Fruit fly (Drosophila melanogaster) whole organism, embryonic: ENCODE measurements around the gene DppIII.

ENCODE experiments used
- Adf1 ChIP-seq: fragments of 200-800 bp; sonication (Bioruptor generic); IDR thresholded peaks from 2 replicates; pipeline ENCODE4 v1.3.6; 2022; ENCODE audit warnings: missing biosample characterization, missing genetic modification characterization
- Bdp1 ChIP-seq: fragments of 200-800 bp; sonication (Bioruptor generic); optimal IDR thresholded peaks from 3 replicates; lab custom pipeline; 2016; ENCODE audit warnings: missing biosample characterization, missing genetic modification characterization
- CG10147 ChIP-seq: fragments of 200-800 bp; sonication (Bioruptor generic); optimal IDR thresholded peaks from 2 replicates; lab custom pipeline; 2019; ENCODE audit warnings: missing biosample characterization, mild to moderate bottlenecking, missing genetic modification characterization, moderate library complexity
- CG10565 ChIP-seq: fragments of 200-800 bp; sonication (Bioruptor generic); optimal IDR thresholded peaks from 3 replicates; lab custom pipeline; 2016; ENCODE audit warnings: missing biosample characterization, mild to moderate bottlenecking, missing genetic modification characterization
- CG13287 ChIP-seq: fragments of 200-800 bp; sonication (Bioruptor generic); IDR thresholded peaks from 2 replicates; pipeline ENCODE4 v1.3.6; 2022; ENCODE audit warnings: missing biosample characterization, missing genetic modification characterization; ENCODE audit not compliant: partially characterized antibody
- CG14441 ChIP-seq: fragments of 200-800 bp; sonication (Bioruptor generic); IDR thresholded peaks from 2 replicates; pipeline ENCODE4 v1.3.6; 2022; ENCODE audit warnings: missing biosample characterization, missing genetic modification characterization
- CG15073 ChIP-seq: fragments of 200-800 bp; sonication (Bioruptor generic); optimal IDR thresholded peaks from 2 replicates; lab custom pipeline; 2016; ENCODE audit warnings: missing biosample characterization, missing genetic modification characterization
- CG15479 ChIP-seq: fragments of 200-800 bp; sonication (Bioruptor generic); optimal IDR thresholded peaks from 3 replicates; lab custom pipeline; 2019; ENCODE audit warnings: missing biosample characterization, mild to moderate bottlenecking, missing genetic modification characterization, moderate library complexity
- CG2678 ChIP-seq: fragments of 200-800 bp; sonication (Bioruptor generic); optimal IDR thresholded peaks from 3 replicates; lab custom pipeline; 2019; ENCODE audit warnings: missing biosample characterization, mild to moderate bottlenecking, missing genetic modification characterization, moderate library complexity
- CG2712 ChIP-seq: fragments of 200-800 bp; optimal IDR thresholded peaks from 3 replicates; lab custom pipeline; 2019; ENCODE audit warnings: missing biosample characterization, mild to moderate bottlenecking, missing genetic modification characterization, moderate library complexity
- CG32532 ChIP-seq: fragments of 200-800 bp; sonication (Bioruptor generic); IDR thresholded peaks from 2 replicates; pipeline ENCODE4 v1.3.6; 2022; ENCODE audit warnings: missing biosample characterization, missing genetic modification characterization
- CG33213 ChIP-seq: fragments of 200-800 bp; sonication (Bioruptor generic); optimal IDR thresholded peaks from 3 replicates; lab custom pipeline; 2016; ENCODE audit warnings: missing biosample characterization, missing genetic modification characterization
- CG4617 ChIP-seq: fragments of 200-800 bp; sonication (Bioruptor generic); optimal IDR thresholded peaks from 3 replicates; lab custom pipeline; 2016; ENCODE audit warnings: missing biosample characterization, missing genetic modification characterization, borderline replicate concordance
- CG7745 ChIP-seq: fragments of 200-800 bp; sonication (Bioruptor generic); optimal IDR thresholded peaks from 2 replicates; lab custom pipeline; 2018; ENCODE audit warnings: missing biosample characterization, mild to moderate bottlenecking, missing genetic modification characterization, moderate library complexity
- CG7928 ChIP-seq: fragments of 200-800 bp; sonication (Bioruptor generic); optimal IDR thresholded peaks from 2 replicates; lab custom pipeline; 2017; ENCODE audit warnings: missing biosample characterization, mild to moderate bottlenecking, missing genetic modification characterization
- CG8089 ChIP-seq: fragments of 200-800 bp; sonication (Bioruptor generic); optimal IDR thresholded peaks from 3 replicates; lab custom pipeline; 2016; ENCODE audit warnings: missing biosample characterization, missing genetic modification characterization
- CG8359 ChIP-seq: fragments of 200-800 bp; sonication (Bioruptor generic); optimal IDR thresholded peaks from 2 replicates; lab custom pipeline; 2017; ENCODE audit warnings: missing biosample characterization, mild to moderate bottlenecking, missing genetic modification characterization, borderline replicate concordance
- CrebB ChIP-seq: fragments of 200-800 bp; sonication (Bioruptor generic); optimal IDR thresholded peaks from 3 replicates; lab custom pipeline; 2018; ENCODE audit warnings: missing biosample characterization, mild to moderate bottlenecking, missing genetic modification characterization
- Dp ChIP-seq: fragments of 200-800 bp; sonication (Bioruptor generic); optimal IDR thresholded peaks from 2 replicates; lab custom pipeline; 2018; ENCODE audit warnings: missing biosample characterization, mild to moderate bottlenecking, missing genetic modification characterization, moderate library complexity
- Elba2 ChIP-seq: fragments of 200-800 bp; sonication (Bioruptor generic); optimal IDR thresholded peaks from 3 replicates; lab custom pipeline; 2016; ENCODE audit warnings: missing biosample characterization, missing genetic modification characterization
- H2.0 ChIP-seq: fragments of 200-800 bp; sonication (Bioruptor generic); IDR thresholded peaks from 2 replicates; pipeline ENCODE4 v1.3.6; 2022; ENCODE audit warnings: missing biosample characterization, missing genetic modification characterization
- HLH3B ChIP-seq: fragments of 200-800 bp; sonication (Bioruptor generic); IDR thresholded peaks from 2 replicates; pipeline ENCODE4 v1.3.6; 2022; ENCODE audit warnings: missing biosample characterization, missing genetic modification characterization
- HLH54F ChIP-seq: fragments of 200-800 bp; sonication (Bioruptor generic); optimal IDR thresholded peaks from 3 replicates; lab custom pipeline; 2016; ENCODE audit warnings: missing biosample characterization, missing genetic modification characterization
- HmgD ChIP-seq: fragments of 200-800 bp; sonication (Bioruptor generic); optimal IDR thresholded peaks from 3 replicates; lab custom pipeline; 2016; ENCODE audit warnings: missing biosample characterization, missing genetic modification characterization
- Hr39 ChIP-seq: fragments of >200 bp; optimal IDR thresholded peaks from 2 replicates; lab custom pipeline; 2017
- MESR4 ChIP-seq: fragments of 200-800 bp; sonication (Bioruptor generic); optimal IDR thresholded peaks from 2 replicates; lab custom pipeline; 2018; ENCODE audit warnings: missing biosample characterization, mild to moderate bottlenecking, missing genetic modification characterization, moderate library complexity
- MTF-1 ChIP-seq: fragments of 200-800 bp; sonication (Bioruptor generic); optimal IDR thresholded peaks from 2 replicates; lab custom pipeline; 2018; ENCODE audit warnings: missing biosample characterization, mild to moderate bottlenecking, missing genetic modification characterization, borderline replicate concordance
- NC2β ChIP-seq: fragments of 200-800 bp; sonication (Bioruptor generic); optimal IDR thresholded peaks from 2 replicates; lab custom pipeline; 2016; ENCODE audit warnings: missing biosample characterization, missing genetic modification characterization
- Nf-YC ChIP-seq: fragments of 200-800 bp; optimal IDR thresholded peaks from 3 replicates; lab custom pipeline; 2019; ENCODE audit warnings: missing biosample characterization, mild to moderate bottlenecking, missing genetic modification characterization, moderate library complexity
- Sin3A ChIP-seq: fragments of >200 bp; optimal IDR thresholded peaks from 2 replicates; lab custom pipeline; 2018
- Taf1 ChIP-seq: fragments of 200-800 bp; sonication (Bioruptor generic); IDR thresholded peaks from 2 replicates; pipeline ENCODE4 v1.3.6; 2022; ENCODE audit warnings: missing biosample characterization, missing genetic modification characterization
- aop ChIP-seq: fragments of 200-800 bp; sonication (Bioruptor generic); IDR thresholded peaks from 2 replicates; pipeline ENCODE4 v1.3.6; 2022; ENCODE audit warnings: missing biosample characterization, missing genetic modification characterization
- ato ChIP-seq: fragments of 200-800 bp; sonication (Bioruptor generic); IDR thresholded peaks from 2 replicates; pipeline ENCODE4 v1.3.6; 2022; ENCODE audit warnings: missing biosample characterization, missing genetic modification characterization; ENCODE audit not compliant: partially characterized antibody
- cas ChIP-seq: fragments of 200-800 bp; sonication (Bioruptor generic); IDR thresholded peaks from 2 replicates; pipeline ENCODE4 v1.3.6; 2022; ENCODE audit warnings: missing biosample characterization, missing genetic modification characterization
- da ChIP-seq: fragments of 200-800 bp; sonication (Bioruptor generic); optimal IDR thresholded peaks from 2 replicates; lab custom pipeline; 2016; ENCODE audit warnings: missing biosample characterization, missing genetic modification characterization
- dimm ChIP-seq: fragments of 200-800 bp; sonication (Bioruptor generic); IDR thresholded peaks from 2 replicates; pipeline ENCODE4 v1.3.6; 2022; ENCODE audit warnings: missing biosample characterization, missing genetic modification characterization
- dmrt11E ChIP-seq: fragments of 200-800 bp; sonication (Bioruptor generic); optimal IDR thresholded peaks from 3 replicates; lab custom pipeline; 2018; ENCODE audit warnings: missing biosample characterization, mild to moderate bottlenecking, missing genetic modification characterization, moderate library complexity
- eyg ChIP-seq: fragments of 200-800 bp; sonication (Bioruptor generic); optimal IDR thresholded peaks from 3 replicates; lab custom pipeline; 2016; ENCODE audit warnings: missing biosample characterization, missing genetic modification characterization
- fd3F ChIP-seq: fragments of 200-800 bp; sonication (Bioruptor generic); optimal IDR thresholded peaks from 2 replicates; lab custom pipeline; 2018; ENCODE audit warnings: missing biosample characterization, mild to moderate bottlenecking, missing genetic modification characterization, moderate library complexity
- fd64A ChIP-seq: fragments of 200-800 bp; sonication (Bioruptor generic); optimal IDR thresholded peaks from 3 replicates; lab custom pipeline; 2018; ENCODE audit warnings: missing biosample characterization, mild to moderate bottlenecking, missing genetic modification characterization
- grau ChIP-seq: fragments of 200-800 bp; optimal IDR thresholded peaks from 3 replicates; lab custom pipeline; 2019; ENCODE audit warnings: missing biosample characterization, mild to moderate bottlenecking, missing genetic modification characterization, moderate library complexity
- insv ChIP-seq, 2 experiments: fragments of 200-800 bp; sonication (Bioruptor generic); optimal IDR thresholded peaks; 3 replicates each; lab custom pipeline; 2016 to 2018; ENCODE audit warnings: missing biosample characterization in 2 of 2, missing genetic modification characterization in 2 of 2
- p53 ChIP-seq: fragments of 200-800 bp; sonication (Bioruptor generic); optimal IDR thresholded peaks from 2 replicates; lab custom pipeline; 2016; ENCODE audit warnings: missing biosample characterization, missing genetic modification characterization
- sd ChIP-seq: fragments of 200-800 bp; sonication (Bioruptor generic); optimal IDR thresholded peaks from 3 replicates; lab custom pipeline; 2018; ENCODE audit warnings: missing biosample characterization, mild to moderate bottlenecking, missing genetic modification characterization, moderate library complexity
- sens ChIP-seq: fragments of 200-800 bp; sonication (Bioruptor generic); peaks from one replicate; lab custom pipeline; 2016; ENCODE audit warnings: missing biosample characterization, missing genetic modification characterization
- sens-2 ChIP-seq: fragments of 200-800 bp; sonication (Bioruptor generic); IDR thresholded peaks from 2 replicates; pipeline ENCODE4 v1.3.6; 2022; ENCODE audit warnings: missing biosample characterization, missing genetic modification characterization
- slp2 ChIP-seq: fragments of 200-800 bp; sonication (Bioruptor generic); optimal IDR thresholded peaks from 2 replicates; lab custom pipeline; 2016; ENCODE audit warnings: missing biosample characterization, missing genetic modification characterization
- sr ChIP-seq: fragments of 200-800 bp; sonication (Bioruptor generic); IDR thresholded peaks from 3 replicates; pipeline ENCODE4 v1.3.6; 2022; ENCODE audit warnings: missing biosample characterization, missing genetic modification characterization
- ssp ChIP-seq: fragments of 200-800 bp; sonication (Bioruptor generic); IDR thresholded peaks from 2 replicates; pipeline ENCODE4 v1.3.6; 2022; ENCODE audit warnings: missing biosample characterization, missing genetic modification characterization
- trh ChIP-seq: fragments of 200-800 bp; sonication (Bioruptor generic); optimal IDR thresholded peaks from 2 replicates; lab custom pipeline; 2016; ENCODE audit warnings: missing biosample characterization, missing genetic modification characterization
- zen ChIP-seq: fragments of 200-800 bp; sonication (Bioruptor generic); optimal IDR thresholded peaks from 3 replicates; lab custom pipeline; 2018; ENCODE audit warnings: missing biosample characterization, mild to moderate bottlenecking, missing genetic modification characterization, moderate library complexity
- zfh1 ChIP-seq: fragments of 200-800 bp; sonication (Bioruptor generic); IDR thresholded peaks from 3 replicates; pipeline ENCODE4 v1.3.6; 2022; ENCODE audit warnings: missing biosample characterization, missing genetic modification characterization

The DppIII gene

dm6 chr3R:8355579-8355978 is 11.4 kb downstream of the DppIII start (continued):
- TF ChIP-seq NC2β (GFP tag; lab: Kevin White, UChicago), result peak; percentile 91
- peak; percentile 83 for TF ChIP-seq ssp (GFP tag; lab: Robert Waterston, UW)
- peak; percentile 89 for TF ChIP-seq CG8089 (GFP tag; lab: Kevin White, UChicago)
- TF ChIP-seq CG15073 (GFP tag; lab: Kevin White, UChicago), result peak; percentile 53
- peak; percentile 97 for TF ChIP-seq CG2678 (tag; lab: Kevin White, UChicago)
- TF ChIP-seq CG4617, result peak; percentile 79
- TF ChIP-seq CG15479 (GFP tag; lab: Kevin White, UChicago), result no peak
- TF ChIP-seq CG33213 (GFP tag; lab: Kevin White, UChicago), result peak; percentile 96
- peak; percentile 92 for TF ChIP-seq H2.0 (GFP tag; lab: Robert Waterston, UW)
- peak; percentile 96 for TF ChIP-seq slp2 (GFP tag; lab: Kevin White, UChicago)
- peak; percentile 94 for TF ChIP-seq HmgD (GFP tag; lab: Kevin White, UChicago)
- TF ChIP-seq dmrt11E, result peak; percentile 57
- peak; percentile 66 for TF ChIP-seq fd64A
- peak; percentile 90 for TF ChIP-seq cas (GFP tag; lab: Robert Waterston, UW)
- peak; percentile 94 for TF ChIP-seq HLH3B (GFP tag; lab: Robert Waterston, UW)
- peak; percentile 92 for TF ChIP-seq CG2712 (tag; lab: Kevin White, UChicago)
- TF ChIP-seq Dp (GFP tag; lab: Kevin White, UChicago), result peak; percentile 4
- TF ChIP-seq Adf1 (GFP tag; lab: Robert Waterston, UW), result peak; percentile 86
- no peak for TF ChIP-seq ato
- TF ChIP-seq MTF-1 (GFP tag; lab: Kevin White, UChicago), result peak; percentile 79
- TF ChIP-seq Taf1 (GFP tag; lab: Robert Waterston, UW), result peak; percentile 94
- TF ChIP-seq da (GFP tag; lab: Kevin White, UChicago), result peak; percentile 64
- TF ChIP-seq HLH54F (GFP tag; lab: Kevin White, UChicago), result peak; percentile 96
- TF ChIP-seq Hr39, result no peak
- no peak for TF ChIP-seq Sin3A (lab: Kevin White, UChicago)
- peak; percentile 94 for TF ChIP-seq CrebB
- peak; percentile 69; the same call in 2 of the 3 replicates for TF ChIP-seq sr
- peak; percentile 97 for TF ChIP-seq CG10147
- peak; percentile 90 for TF ChIP-seq Bdp1 (GFP tag; lab: Kevin White, UChicago)
- TF ChIP-seq sens-2 (GFP tag; lab: Robert Waterston, UW), result peak; percentile 78; the same call in 1 of the 2 replicates
- peak; percentile 86 for TF ChIP-seq zen
- peak; percentile 51 for TF ChIP-seq CG8359 (GFP tag; lab: Kevin White, UChicago)
- TF ChIP-seq eyg, result peak; percentile 96
- peak; percentile 98 for TF ChIP-seq CG32532 (GFP tag; lab: Robert Waterston, UW)
- peak; percentile 69 for TF ChIP-seq aop
- peak; percentile 79 for TF ChIP-seq CG7928 (GFP tag; lab: Kevin White, UChicago)
- peak; percentile 93 for TF ChIP-seq fd3F (GFP tag; lab: Kevin White, UChicago)
- peak; percentile 81 for TF ChIP-seq dimm (GFP tag; lab: Robert Waterston, UW)
- TF ChIP-seq insv (GFP tag; optimal IDR thresholded peaks at IDR 0.05; lab: Kevin White, UChicago), result peak in 1 of 2 experiments; percentile 66
- TF ChIP-seq sens (GFP tag; lab: Kevin White, UChicago), result peak; percentile 99
- TF ChIP-seq MESR4 (GFP tag; lab: Kevin White, UChicago), result peak; percentile 63
- no peak for TF ChIP-seq CG13287 (GFP tag; lab: Robert Waterston, UW)
- no peak for TF ChIP-seq Elba2 (GFP tag; lab: Kevin White, UChicago)
- TF ChIP-seq trh (GFP tag; lab: Kevin White, UChicago), result peak; percentile 88
- peak; percentile 93 for TF ChIP-seq zfh1 (GFP tag; lab: Robert Waterston, UW)
- TF ChIP-seq CG14441 (GFP tag; lab: Robert Waterston, UW), result peak; percentile 94
- TF ChIP-seq grau, result peak; percentile 97
- TF ChIP-seq sd, result peak; percentile 90
- peak; percentile 51 for TF ChIP-seq Nf-YC (tag; lab: Kevin White, UChicago)
- TF ChIP-seq CG7745 (tag; lab: Kevin White, UChicago), result no peak
- peak; percentile 91 for TF ChIP-seq p53 (GFP tag; lab: Kevin White, UChicago)
- peak; percentile 73 for TF ChIP-seq CG10565 (GFP tag; lab: Kevin White, UChicago)
